Worm (Caenorhabditis elegans) whole organism, early embryonic: Measurements from ENCODE around the gene Y75B12B.1.

Experiments
- ama-1 ChIP-seq: fragments of 150-350 bp; optimal IDR thresholded peaks from 2 replicates; lab custom pipeline; 2014
- ets-7 ChIP-seq: sonication (generic microtip); optimal IDR thresholded peaks from 2 replicates; lab custom pipeline; 2016; ENCODE audit warnings: missing genotype, missing genetic modification characterization, missing compliant biosample characterization
- tbx-11 ChIP-seq: fragments of 200-800 bp; sonication (Bioruptor generic); IDR thresholded peaks from 2 replicates; pipeline ENCODE4 v1.3.6; 2022; ENCODE audit warnings: missing genetic modification characterization, missing compliant biosample characterization

DNA sequence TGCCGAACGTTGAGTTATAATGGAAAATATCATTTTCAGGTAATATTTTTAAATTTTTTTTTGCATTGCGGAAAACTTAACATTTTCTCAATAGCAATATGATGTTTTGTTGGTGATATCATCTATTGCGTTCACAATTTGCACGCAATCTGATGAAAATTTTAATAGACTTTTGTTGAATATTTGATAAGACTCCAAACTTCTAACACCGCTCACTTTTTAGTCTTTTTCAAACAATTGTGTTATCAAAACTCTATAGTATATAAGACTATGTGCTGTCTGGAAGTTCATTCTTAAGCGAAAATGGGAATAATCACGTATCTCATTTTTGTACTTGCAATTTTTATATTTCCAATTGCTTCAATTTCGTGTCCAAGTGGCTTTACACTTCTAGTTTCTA is 9.0 kb upstream of the Y75B12B.1 start, which contains the start of gene clec-47:
- TF ChIP-seq ama-1 (lab: Kevin White, UChicago), result no peak
- TF ChIP-seq ets-7, result no peak
- no peak for TF ChIP-seq tbx-11 (GFP tag; lab: Robert Waterston, UW)
